Worm (Caenorhabditis elegans) whole organism, late embryonic: Measurements from ENCODE around the gene srlf-16.

Source experiments
- C38D4.7 ChIP-seq: fragments of 200-800 bp; sonication (Bioruptor generic); optimal IDR thresholded peaks from 2 replicates; lab custom pipeline; 2018; ENCODE audit warnings: mild to moderate bottlenecking, missing genetic modification characterization, moderate library complexity, missing compliant biosample characterization
- ama-1 ChIP-seq: fragments of 150-350 bp; optimal IDR thresholded peaks from 2 replicates; lab custom pipeline; 2014
- ceh-34 ChIP-seq: sonication (generic microtip); optimal IDR thresholded peaks from 2 replicates; lab custom pipeline; 2016; ENCODE audit warnings: mild to moderate bottlenecking, missing genetic modification characterization, missing compliant biosample characterization
- mec-3 ChIP-seq: sonication (generic microtip); optimal IDR thresholded peaks from 2 replicates; lab custom pipeline; 2016; ENCODE audit warnings: borderline replicate concordance, missing genetic modification characterization, missing compliant biosample characterization
- nhr-11 ChIP-seq: fragments of 150-350 bp; optimal IDR thresholded peaks from 2 replicates; lab custom pipeline; 2014; ENCODE audit warnings: missing biosample characterization, missing genetic modification characterization
- npax-4 ChIP-seq: sonication (generic microtip); optimal IDR thresholded peaks from 2 replicates; lab custom pipeline; 2016; ENCODE audit warnings: missing genetic modification characterization, missing compliant biosample characterization
- pqm-1 ChIP-seq: sonication (generic microtip); optimal IDR thresholded peaks from 2 replicates; lab custom pipeline; 2016; ENCODE audit warnings: missing genetic modification characterization, missing compliant biosample characterization
- tbx-2 ChIP-seq: sonication (generic microtip); optimal IDR thresholded peaks from 2 replicates; lab custom pipeline; 2016; ENCODE audit warnings: missing genetic modification characterization, missing compliant biosample characterization
- ztf-16 ChIP-seq: sonication (generic microtip); optimal IDR thresholded peaks from 2 replicates; lab custom pipeline; 2017; ENCODE audit warnings: missing genetic modification characterization, missing compliant biosample characterization

- TF ChIP-seq ama-1: no peak
- TF ChIP-seq mec-3 (tag; lab: Kevin White, UChicago): no peak
- no peak for TF ChIP-seq npax-4 (tag; lab: Kevin White, UChicago)
- TF ChIP-seq ceh-34 (tag; lab: Kevin White, UChicago): no peak
- no peak for TF ChIP-seq ztf-16 (tag; lab: Kevin White, UChicago)
- no peak for TF ChIP-seq nhr-11 (tag; lab: Kevin White, UChicago)
- TF ChIP-seq pqm-1 (tag; lab: Kevin White, UChicago): no peak
- TF ChIP-seq tbx-2 (tag; lab: Kevin White, UChicago): no peak
- no peak for TF ChIP-seq C38D4.7
These were observed 23.0 kb upstream of the srlf-16 start, which contains the start of gene str-131 for ce11 chrV:8081579-8081978.
